Worm (Caenorhabditis elegans): Measurements from ENCODE around the gene Y47D3A.34.

Gene Y47D3A.34

ce11 chrIII:11262089-11262488, 27.4 kb upstream of the Y47D3A.34 start (continued):
- TF ChIP-seq alr-1 (tag; optimal IDR thresholded peaks at IDR 0.05; ENCODE audit: borderline replicate concordance), result no peak
- peak; percentile 45 for TF ChIP-seq mep-1 (tag; optimal IDR thresholded peaks at IDR 0.05)
- TF ChIP-seq mab-9 (GFP tag; IDR thresholded peaks at IDR 0.05), result no peak
- TF ChIP-seq ceh-82 (tag; optimal IDR thresholded peaks at IDR 0.05), result no peak
- TF ChIP-seq vab-15 (tag; optimal IDR thresholded peaks at IDR 0.05), result no peak
- peak; percentile 14 for TF ChIP-seq nhr-71 (tag; optimal IDR thresholded peaks at IDR 0.05)
- TF ChIP-seq tbx-2 (tag; optimal IDR thresholded peaks at IDR 0.05), result no peak
- TF ChIP-seq pqm-1 (tag; optimal IDR thresholded peaks at IDR 0.05), result no peak
- no peak for TF ChIP-seq nhr-47 (tag; optimal IDR thresholded peaks at IDR 0.05)
- no peak for TF ChIP-seq C16A3.4 (tag; optimal IDR thresholded peaks at IDR 0.05)
- TF ChIP-seq efl-3 (GFP tag; optimal IDR thresholded peaks at IDR 0.05), result no peak
- no peak for TF ChIP-seq snpc-4 (tag; optimal IDR thresholded peaks at IDR 0.05)
- TF ChIP-seq unc-86 (tag; optimal IDR thresholded peaks at IDR 0.05), result no peak
- TF ChIP-seq efl-1 (optimal IDR thresholded peaks at IDR 0.05), result no peak
- peak in 1 of 2 experiments; percentile 78 for TF ChIP-seq efl-1 (GFP tag; optimal IDR thresholded peaks at IDR 0.05 in 1 of 2)
- no peak for TF ChIP-seq sox-4 (tag; optimal IDR thresholded peaks at IDR 0.05)
- no peak for TF ChIP-seq unc-30 (tag; optimal IDR thresholded peaks at IDR 0.05)
- no peak for TF ChIP-seq ets-5 (GFP tag; IDR thresholded peaks at IDR 0.05)
- TF ChIP-seq C04F5.9 (tag; optimal IDR thresholded peaks at IDR 0.05), result no peak
- TF ChIP-seq mdl-1 (tag; optimal IDR thresholded peaks at IDR 0.05), result no peak
- no peak for TF ChIP-seq nhr-237 (tag; optimal IDR thresholded peaks at IDR 0.05)

ce11 chrIII:11255072-11255471, 20.4 kb upstream of the Y47D3A.34 start:
- TF ChIP-seq tlp-1 (tag; optimal IDR thresholded peaks at IDR 0.05), result no peak
- TF ChIP-seq hlh-17 (GFP tag; optimal IDR thresholded peaks at IDR 0.05; ENCODE audit: borderline replicate concordance), result no peak
- peak; percentile 97 for TF ChIP-seq nhr-85 (tag)
- peak; percentile 80 for TF ChIP-seq blmp-1 (tag; optimal IDR thresholded peaks at IDR 0.05)
- TF ChIP-seq alr-1 (tag; optimal IDR thresholded peaks at IDR 0.05; ENCODE audit: borderline replicate concordance), result no peak
- no peak for TF ChIP-seq Y116A8C.19 (tag; optimal IDR thresholded peaks at IDR 0.05; ENCODE audit: borderline replicate concordance)
- TF ChIP-seq unc-86 (tag; optimal IDR thresholded peaks at IDR 0.05), result no peak
- TF ChIP-seq fos-1 (tag; optimal IDR thresholded peaks at IDR 0.05), result no peak
- no peak for TF ChIP-seq zag-1 (tag; optimal IDR thresholded peaks at IDR 0.05)
- TF ChIP-seq egl-27 (tag; optimal IDR thresholded peaks at IDR 0.05), result no peak
- peak; percentile 24 for TF ChIP-seq tbx-2 (tag; optimal IDR thresholded peaks at IDR 0.05)
- no peak for TF ChIP-seq hlh-4 (tag; optimal IDR thresholded peaks at IDR 0.05)
- no peak for TF ChIP-seq efl-1 (optimal IDR thresholded peaks at IDR 0.05)
- peak in 1 of 2 experiments; percentile 89 for TF ChIP-seq efl-1 (GFP tag; optimal IDR thresholded peaks at IDR 0.05 in 1 of 2)
- no peak for TF ChIP-seq nhr-84 (tag; optimal IDR thresholded peaks at IDR 0.05)
- TF ChIP-seq ceh-90 (tag; optimal IDR thresholded peaks at IDR 0.05), result no peak
- peak; percentile 52; the same call in 1 of the 2 replicates for TF ChIP-seq grh-1 (GFP tag; IDR thresholded peaks at IDR 0.05)
- no peak for TF ChIP-seq sptf-1 (tag; optimal IDR thresholded peaks at IDR 0.05)
- TF ChIP-seq elt-3 (tag; optimal IDR thresholded peaks at IDR 0.05), result peak in 3 of 6 experiments; percentile 6 to 51 (median 50)
- TF ChIP-seq lir-3 (tag; optimal IDR thresholded peaks at IDR 0.05; ENCODE audit: poor library complexity), result no peak
- no peak for TF ChIP-seq dpl-1 (GFP tag; optimal IDR thresholded peaks at IDR 0.05)
- TF ChIP-seq lin-35 (GFP tag; optimal IDR thresholded peaks at IDR 0.05), result peak in 1 of 2 experiments; percentile 35
- peak; percentile 23 for TF ChIP-seq nhr-19 (GFP tag; conservative IDR thresholded peaks at IDR 0.05)
- no peak for TF ChIP-seq elt-2 (tag; optimal IDR thresholded peaks at IDR 0.05)
- TF ChIP-seq C04F5.9 (tag; optimal IDR thresholded peaks at IDR 0.05), result no peak
- TF ChIP-seq ceh-63 (GFP tag; optimal IDR thresholded peaks at IDR 0.05), result no peak
- peak; percentile 18 to 38 for TF ChIP-seq lsy-2 (tag; optimal IDR thresholded peaks at IDR 0.05)
- TF ChIP-seq vab-15 (tag; optimal IDR thresholded peaks at IDR 0.05), result no peak
- TF ChIP-seq unc-30 (tag; optimal IDR thresholded peaks at IDR 0.05), result no peak
- TF ChIP-seq F16B12.6 (tag; optimal IDR thresholded peaks at IDR 0.05), result no peak
- peak; percentile 3 for TF ChIP-seq nhr-90 (tag; optimal IDR thresholded peaks at IDR 0.05; ENCODE audit: poor library complexity)
- no peak for TF ChIP-seq pag-3 (tag; optimal IDR thresholded peaks at IDR 0.05; ENCODE audit: borderline replicate concordance, insufficient read depth)
- no peak for TF ChIP-seq hpl-2 (GFP tag; optimal IDR thresholded peaks at IDR 0.05)
- no peak for TF ChIP-seq nhr-12 (tag; optimal IDR thresholded peaks at IDR 0.05)
- TF ChIP-seq ama-1 (optimal IDR thresholded peaks at IDR 0.05), result no peak
- TF ChIP-seq egl-13 (tag; optimal IDR thresholded peaks at IDR 0.05), result no peak
- TF ChIP-seq ztf-11 (tag; optimal IDR thresholded peaks at IDR 0.05), result no peak
- no peak for TF ChIP-seq mef-2 (tag; optimal IDR thresholded peaks at IDR 0.05)
